Fruit fly (Drosophila melanogaster) whole organism, embryonic: Measurements from ENCODE around the gene MCU.

Experiments
- Atf6 ChIP-seq: fragments of 200-800 bp; sonication (Bioruptor generic); IDR thresholded peaks from 2 replicates; pipeline ENCODE4 v1.3.6; 2022; ENCODE audit warnings: missing biosample characterization, missing genetic modification characterization
- Bgb ChIP-seq: fragments of 200-800 bp; sonication (Bioruptor generic); IDR thresholded peaks from 2 replicates; pipeline ENCODE4 v1.3.6; 2022; ENCODE audit warnings: missing biosample characterization, missing genetic modification characterization; ENCODE audit not compliant: partially characterized antibody
- CG10565 ChIP-seq: fragments of 200-800 bp; sonication (Bioruptor generic); optimal IDR thresholded peaks from 3 replicates; lab custom pipeline; 2016; ENCODE audit warnings: missing biosample characterization, mild to moderate bottlenecking, missing genetic modification characterization
- CG11085 ChIP-seq: fragments of 200-800 bp; sonication (Bioruptor generic); IDR thresholded peaks from 2 replicates; pipeline ENCODE4 v1.3.6; 2022; ENCODE audit warnings: missing biosample characterization, missing genetic modification characterization
- CG11247 ChIP-seq: fragments of 200-800 bp; sonication (Bioruptor generic); IDR thresholded peaks from 2 replicates; pipeline ENCODE4 v1.3.6; 2022; ENCODE audit warnings: missing biosample characterization, missing genetic modification characterization
- CG12104 ChIP-seq: fragments of 200-800 bp; sonication (Bioruptor generic); optimal IDR thresholded peaks from 3 replicates; lab custom pipeline; 2016; ENCODE audit warnings: missing biosample characterization, missing genetic modification characterization
- CG12769 ChIP-seq: fragments of 200-800 bp; sonication (Bioruptor generic); optimal IDR thresholded peaks from 2 replicates; lab custom pipeline; 2019; ENCODE audit warnings: missing biosample characterization, mild to moderate bottlenecking, missing genetic modification characterization, moderate library complexity
- CG14014 ChIP-seq: fragments of 200-800 bp; sonication (Bioruptor generic); IDR thresholded peaks from 2 replicates; pipeline ENCODE4 v1.3.6; 2022; ENCODE audit warnings: missing biosample characterization, missing genetic modification characterization
- CG14441 ChIP-seq: fragments of 200-800 bp; sonication (Bioruptor generic); IDR thresholded peaks from 2 replicates; pipeline ENCODE4 v1.3.6; 2022; ENCODE audit warnings: missing biosample characterization, missing genetic modification characterization
- CG17361 ChIP-seq: fragments of 200-800 bp; sonication (Bioruptor generic); IDR thresholded peaks from 3 replicates; pipeline ENCODE4 v1.3.6; 2022; ENCODE audit warnings: missing biosample characterization, missing genetic modification characterization
- CG2120 ChIP-seq: fragments of 200-800 bp; sonication (Bioruptor generic); optimal IDR thresholded peaks from 3 replicates; lab custom pipeline; 2016; ENCODE audit warnings: missing biosample characterization, missing genetic modification characterization
- CG30431 ChIP-seq: fragments of 200-800 bp; sonication (Bioruptor generic); optimal IDR thresholded peaks from 2 replicates; lab custom pipeline; 2017; ENCODE audit warnings: missing biosample characterization, missing genetic modification characterization
- CG31224 ChIP-seq: fragments of 200-800 bp; sonication (Bioruptor generic); IDR thresholded peaks from 2 replicates; pipeline ENCODE4 v1.3.6; 2022; ENCODE audit warnings: missing biosample characterization, missing genetic modification characterization
- CG31388 ChIP-seq: fragments of 200-800 bp; sonication (Bioruptor generic); optimal IDR thresholded peaks from 2 replicates; lab custom pipeline; 2016; ENCODE audit warnings: missing biosample characterization, missing genetic modification characterization
- CG3163 ChIP-seq: fragments of 200-800 bp; sonication (Bioruptor generic); optimal IDR thresholded peaks from 3 replicates; lab custom pipeline; 2016; ENCODE audit warnings: missing biosample characterization, missing genetic modification characterization
- CG33213 ChIP-seq: fragments of 200-800 bp; sonication (Bioruptor generic); optimal IDR thresholded peaks from 3 replicates; lab custom pipeline; 2016; ENCODE audit warnings: missing biosample characterization, missing genetic modification characterization
- CG43689 ChIP-seq: fragments of 200-800 bp; sonication (Bioruptor generic); IDR thresholded peaks from 2 replicates; pipeline ENCODE4 v1.3.6; 2022; ENCODE audit warnings: missing biosample characterization, missing genetic modification characterization
- CG6854 ChIP-seq: fragments of 200-800 bp; sonication (Bioruptor generic); optimal IDR thresholded peaks from 3 replicates; lab custom pipeline; 2017; ENCODE audit warnings: missing biosample characterization, mild to moderate bottlenecking, missing genetic modification characterization
- CG7271 ChIP-seq: fragments of 200-800 bp; sonication (Bioruptor generic); optimal IDR thresholded peaks from 2 replicates; lab custom pipeline; 2018; ENCODE audit warnings: missing biosample characterization, mild to moderate bottlenecking, missing genetic modification characterization, moderate library complexity
- CG9876 ChIP-seq: fragments of 200-800 bp; sonication (Bioruptor generic); optimal IDR thresholded peaks from 2 replicates; lab custom pipeline; 2016; ENCODE audit warnings: missing biosample characterization, missing genetic modification characterization
- Dbx ChIP-seq: fragments of 200-800 bp; sonication (Bioruptor generic); IDR thresholded peaks from 3 replicates; pipeline ENCODE4 v1.3.6; 2022; ENCODE audit warnings: missing biosample characterization, missing genetic modification characterization
- Dll ChIP-seq: fragments of 200-800 bp; sonication (Bioruptor generic); IDR thresholded peaks from 4 replicates; pipeline ENCODE4 v1.3.6; 2022; ENCODE audit warnings: missing biosample characterization, missing genetic modification characterization; ENCODE audit not compliant: partially characterized antibody
- Dref ChIP-seq: fragments of 200-800 bp; sonication (Bioruptor generic); IDR thresholded peaks from 2 replicates; pipeline ENCODE4 v1.3.6; 2022; ENCODE audit warnings: missing biosample characterization, missing genetic modification characterization
- E2f2 ChIP-seq: fragments of 200-800 bp; sonication (Bioruptor generic); IDR thresholded peaks from 2 replicates; pipeline ENCODE4 v1.3.6; 2022; ENCODE audit warnings: missing biosample characterization, missing genetic modification characterization
- Hsf ChIP-seq: fragments of 200-800 bp; sonication (Bioruptor generic); optimal IDR thresholded peaks from 3 replicates; lab custom pipeline; 2016; ENCODE audit warnings: missing biosample characterization, missing genetic modification characterization
- Lpt ChIP-seq: fragments of >200 bp; optimal IDR thresholded peaks from 2 replicates; lab custom pipeline; 2018; ENCODE audit warnings: missing biosample characterization, missing genetic modification characterization
- Oaz ChIP-seq: fragments of 200-800 bp; sonication (Bioruptor generic); IDR thresholded peaks from 2 replicates; pipeline ENCODE4 v1.3.6; 2022; ENCODE audit warnings: missing biosample characterization, missing genetic modification characterization
- PHDP ChIP-seq: fragments of 200-800 bp; sonication (Bioruptor generic); optimal IDR thresholded peaks from 3 replicates; lab custom pipeline; 2018; ENCODE audit warnings: missing biosample characterization, mild to moderate bottlenecking, missing genetic modification characterization, moderate library complexity
- Ravus ChIP-seq: fragments of 200-800 bp; sonication (Bioruptor generic); IDR thresholded peaks from 2 replicates; pipeline ENCODE4 v1.3.6; 2022; ENCODE audit warnings: missing biosample characterization, missing genetic modification characterization
- Sox102F ChIP-seq: fragments of 200-800 bp; sonication (Bioruptor generic); optimal IDR thresholded peaks from 2 replicates; lab custom pipeline; 2018; ENCODE audit warnings: missing biosample characterization, mild to moderate bottlenecking, missing genetic modification characterization, moderate library complexity
- Vsx1 ChIP-seq: fragments of 200-800 bp; sonication (Bioruptor generic); optimal IDR thresholded peaks from 2 replicates; lab custom pipeline; 2017; ENCODE audit warnings: missing biosample characterization, mild to moderate bottlenecking, missing genetic modification characterization, missing genetic modification reagents
- ab ChIP-seq: fragments of 200-800 bp; sonication (Bioruptor generic); optimal IDR thresholded peaks from 2 replicates; lab custom pipeline; 2016; ENCODE audit warnings: missing biosample characterization, missing genetic modification characterization
- al ChIP-seq: fragments of 200-800 bp; sonication (Bioruptor generic); IDR thresholded peaks from 2 replicates; pipeline ENCODE4 v1.3.6; 2022; ENCODE audit warnings: missing biosample characterization, missing genetic modification characterization
- br ChIP-seq: fragments of >200 bp; optimal IDR thresholded peaks from 2 replicates; lab custom pipeline; 2017
- btn ChIP-seq: fragments of 200-800 bp; sonication (Bioruptor generic); optimal IDR thresholded peaks from 2 replicates; lab custom pipeline; 2016; ENCODE audit warnings: missing biosample characterization, missing genetic modification characterization
- da ChIP-seq: fragments of 200-800 bp; sonication (Bioruptor generic); optimal IDR thresholded peaks from 2 replicates; lab custom pipeline; 2016; ENCODE audit warnings: missing biosample characterization, missing genetic modification characterization
- ems ChIP-seq: fragments of 200-800 bp; sonication (Bioruptor generic); optimal IDR thresholded peaks from 3 replicates; lab custom pipeline; 2016; ENCODE audit warnings: missing biosample characterization, missing genetic modification characterization
- eyg ChIP-seq: fragments of 200-800 bp; sonication (Bioruptor generic); optimal IDR thresholded peaks from 3 replicates; lab custom pipeline; 2016; ENCODE audit warnings: missing biosample characterization, missing genetic modification characterization
- fd3F ChIP-seq: fragments of 200-800 bp; sonication (Bioruptor generic); optimal IDR thresholded peaks from 2 replicates; lab custom pipeline; 2018; ENCODE audit warnings: missing biosample characterization, mild to moderate bottlenecking, missing genetic modification characterization, moderate library complexity
- gce ChIP-seq: fragments of 200-800 bp; sonication (Bioruptor generic); IDR thresholded peaks from 3 replicates; pipeline ENCODE4 v1.3.6; 2022; ENCODE audit warnings: missing biosample characterization, missing genetic modification characterization
- hbn ChIP-seq: fragments of 200-800 bp; sonication (Bioruptor generic); IDR thresholded peaks from 2 replicates; pipeline ENCODE4 v1.3.6; 2022; ENCODE audit warnings: missing biosample characterization, missing genetic modification characterization; ENCODE audit not compliant: partially characterized antibody
- lbe ChIP-seq: fragments of 200-800 bp; sonication (Bioruptor generic); optimal IDR thresholded peaks from 2 replicates; lab custom pipeline; 2016; ENCODE audit warnings: missing biosample characterization, mild to moderate bottlenecking, missing genetic modification characterization
- mirr ChIP-seq: fragments of 200-800 bp; sonication (Bioruptor generic); optimal IDR thresholded peaks from 3 replicates; lab custom pipeline; 2018; ENCODE audit warnings: missing biosample characterization, mild to moderate bottlenecking, missing genetic modification characterization
- nau ChIP-seq: fragments of 200-800 bp; sonication (Bioruptor generic); optimal IDR thresholded peaks from 3 replicates; lab custom pipeline; 2017; ENCODE audit warnings: missing biosample characterization, mild to moderate bottlenecking, missing genetic modification characterization, missing genetic modification reagents
- onecut ChIP-seq: fragments of 200-800 bp; sonication (Bioruptor generic); IDR thresholded peaks from 2 replicates; pipeline ENCODE4 v1.3.6; 2022; ENCODE audit warnings: missing biosample characterization, missing genetic modification characterization
- otp ChIP-seq: fragments of 200-800 bp; sonication (Bioruptor generic); IDR thresholded peaks from 3 replicates; pipeline ENCODE4, ENCODE4 v1.3.6; 2022; ENCODE audit warnings: missing biosample characterization, missing genetic modification characterization
- peb ChIP-seq: fragments of 200-800 bp; sonication (Bioruptor generic); IDR thresholded peaks from 2 replicates; pipeline ENCODE4 v1.3.6; 2022; ENCODE audit warnings: missing biosample characterization, missing genetic modification characterization
- psq ChIP-seq: fragments of 200-800 bp; sonication (Bioruptor generic); optimal IDR thresholded peaks from 2 replicates; lab custom pipeline; 2017; ENCODE audit warnings: missing biosample characterization, missing genetic modification characterization
- salm ChIP-seq: fragments of 200-800 bp; sonication (Bioruptor generic); optimal IDR thresholded peaks from 2 replicates; lab custom pipeline; 2018; ENCODE audit warnings: missing biosample characterization, mild to moderate bottlenecking, missing genetic modification characterization
- tgo ChIP-seq: fragments of 200-800 bp; sonication (Bioruptor generic); IDR thresholded peaks from 3 replicates; pipeline ENCODE4 v1.3.6; 2022; ENCODE audit warnings: missing biosample characterization, missing genetic modification characterization
- tna ChIP-seq: fragments of 200-800 bp; sonication (Bioruptor generic); IDR thresholded peaks from 2 replicates; pipeline ENCODE4 v1.3.6; 2022; ENCODE audit warnings: missing biosample characterization, missing genetic modification characterization; ENCODE audit not compliant: partially characterized antibody
- toy ChIP-seq: fragments of 200-800 bp; sonication (Bioruptor generic); IDR thresholded peaks from 2 replicates; pipeline ENCODE4 v1.3.6; 2022; ENCODE audit warnings: missing biosample characterization, missing genetic modification characterization
- wek ChIP-seq: fragments of 200-800 bp; sonication (Bioruptor generic); optimal IDR thresholded peaks from 3 replicates; lab custom pipeline; 2018; ENCODE audit warnings: missing biosample characterization, mild to moderate bottlenecking, missing genetic modification characterization, moderate library complexity

Gene MCU

dm6 chr3L:6605925-6606324, 55.4 kb downstream of the MCU start, which contains the start of gene zpg (continued):
- TF ChIP-seq Dref (GFP tag; lab: Robert Waterston, UW), result peak; percentile 35; the same call in 1 of the 2 replicates
- peak; percentile 69; the same call in 1 of the 2 replicates for TF ChIP-seq Bgb (GFP tag; lab: Robert Waterston, UW)
- TF ChIP-seq da (GFP tag; lab: Kevin White, UChicago), result no peak
- TF ChIP-seq CG3163 (GFP tag; lab: Kevin White, UChicago), result no peak
- TF ChIP-seq Dbx (GFP tag; lab: Robert Waterston, UW), result no peak
- no peak for TF ChIP-seq al (GFP tag; lab: Robert Waterston, UW)
- TF ChIP-seq CG31388, result no peak
- TF ChIP-seq Ravus (GFP tag; lab: Robert Waterston, UW), result no peak
- no peak for TF ChIP-seq CG6854
- no peak for TF ChIP-seq Atf6 (GFP tag; lab: Robert Waterston, UW)
- TF ChIP-seq CG43689, result no peak
- TF ChIP-seq CG11085 (GFP tag; lab: Robert Waterston, UW), result no peak
- no peak for TF ChIP-seq CG12104 (GFP tag; lab: Kevin White, UChicago)
- TF ChIP-seq CG33213 (GFP tag; lab: Kevin White, UChicago), result no peak
- TF ChIP-seq CG12769 (tag; lab: Kevin White, UChicago), result no peak
- TF ChIP-seq otp (GFP tag; lab: Robert Waterston, UW), result no peak
- TF ChIP-seq br, result no peak
- no peak for TF ChIP-seq ab (GFP tag; lab: Kevin White, UChicago)
- no peak for TF ChIP-seq CG11247 (GFP tag; lab: Robert Waterston, UW)
- TF ChIP-seq Dll (GFP tag; lab: Robert Waterston, UW), result peak; percentile 36; the same call in 1 of the 4 replicates
- no peak for TF ChIP-seq Lpt (GFP tag; lab: Kevin White, UChicago)
- no peak for TF ChIP-seq Sox102F (GFP tag; lab: Kevin White, UChicago)
- peak; percentile 30 for TF ChIP-seq ems (GFP tag; lab: Kevin White, UChicago)
- peak; percentile 42; the same call in 1 of the 2 replicates for TF ChIP-seq hbn
- no peak for TF ChIP-seq gce (GFP tag; lab: Robert Waterston, UW)
- TF ChIP-seq CG7271 (tag; lab: Kevin White, UChicago), result no peak
- TF ChIP-seq salm (tag; lab: Kevin White, UChicago), result no peak
- TF ChIP-seq btn (GFP tag; lab: Kevin White, UChicago), result no peak
- no peak for TF ChIP-seq CG14014 (GFP tag; lab: Robert Waterston, UW)
- TF ChIP-seq Hsf (GFP tag; lab: Kevin White, UChicago), result no peak
- peak; percentile 85 for TF ChIP-seq E2f2 (GFP tag; lab: Robert Waterston, UW)
- TF ChIP-seq PHDP (tag; lab: Kevin White, UChicago), result no peak
- TF ChIP-seq onecut (GFP tag; lab: Robert Waterston, UW), result no peak
- no peak for TF ChIP-seq peb
- no peak for TF ChIP-seq mirr (GFP tag; lab: Kevin White, UChicago)
- no peak for TF ChIP-seq CG31224
- TF ChIP-seq toy (GFP tag; lab: Robert Waterston, UW), result no peak
- TF ChIP-seq fd3F (GFP tag; lab: Kevin White, UChicago), result no peak
- TF ChIP-seq CG10565, result no peak
- TF ChIP-seq Oaz (GFP tag; lab: Robert Waterston, UW), result no peak
- peak; percentile 4 for TF ChIP-seq CG9876 (GFP tag; lab: Kevin White, UChicago)
- TF ChIP-seq nau (GFP tag; lab: Kevin White, UChicago), result no peak
- no peak for TF ChIP-seq CG14441
- no peak for TF ChIP-seq tna (GFP tag; lab: Robert Waterston, UW)
- TF ChIP-seq CG17361 (GFP tag; lab: Robert Waterston, UW), result no peak
- no peak for TF ChIP-seq CG30431
- no peak; the same call in 2 of the 3 replicates for TF ChIP-seq tgo (GFP tag; lab: Robert Waterston, UW)
- TF ChIP-seq psq (GFP tag; lab: Kevin White, UChicago), result no peak
- no peak for TF ChIP-seq wek (GFP tag; lab: Kevin White, UChicago)
- TF ChIP-seq CG2120 (GFP tag; lab: Kevin White, UChicago), result no peak
- no peak for TF ChIP-seq Vsx1 (GFP tag; lab: Kevin White, UChicago)
- TF ChIP-seq lbe (GFP tag; lab: Kevin White, UChicago), result no peak
- TF ChIP-seq eyg (GFP tag; lab: Kevin White, UChicago), result no peak
